Fruit fly (Drosophila melanogaster): ENCODE measurements around the gene ND-B14.5A.

Gene ND-B14.5A

DNA sequence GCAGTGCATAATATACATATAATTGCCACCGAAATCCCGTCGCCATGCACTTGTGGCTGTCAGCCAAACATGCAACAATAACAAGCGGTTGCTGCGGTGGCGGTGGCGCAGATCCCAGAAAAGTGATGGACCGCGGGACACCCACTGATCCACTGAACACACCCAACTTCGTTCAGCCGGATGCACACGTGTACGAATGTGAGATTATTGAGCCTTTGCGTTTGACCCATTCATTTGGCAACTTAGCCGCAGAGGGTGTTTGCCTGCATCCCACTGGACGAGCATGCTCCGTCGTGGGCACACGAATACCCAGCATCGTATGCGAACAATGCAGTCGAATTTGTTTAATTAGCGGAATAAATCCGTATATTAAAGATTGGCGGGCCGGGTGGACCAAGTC lies 6.9 kb upstream of the ND-B14.5A start:
- TF ChIP-seq aop (GFP tag; IDR thresholded peaks at IDR 0.05) (no peak), HmgZ (tag; optimal IDR thresholded peaks at IDR 0.05) (no peak), Drgx (GFP tag; IDR thresholded peaks at IDR 0.05) (peak; percentile 81), CG3726 (GFP tag; IDR thresholded peaks at IDR 0.05) (0 out of 3 replicates have a peak, but pooled peaks have one; percentile 41), CG1603 (tag; optimal IDR thresholded peaks at IDR 0.05) (peak; percentile 9), Ets65A (GFP tag) (peak; percentile 46)

DNA sequence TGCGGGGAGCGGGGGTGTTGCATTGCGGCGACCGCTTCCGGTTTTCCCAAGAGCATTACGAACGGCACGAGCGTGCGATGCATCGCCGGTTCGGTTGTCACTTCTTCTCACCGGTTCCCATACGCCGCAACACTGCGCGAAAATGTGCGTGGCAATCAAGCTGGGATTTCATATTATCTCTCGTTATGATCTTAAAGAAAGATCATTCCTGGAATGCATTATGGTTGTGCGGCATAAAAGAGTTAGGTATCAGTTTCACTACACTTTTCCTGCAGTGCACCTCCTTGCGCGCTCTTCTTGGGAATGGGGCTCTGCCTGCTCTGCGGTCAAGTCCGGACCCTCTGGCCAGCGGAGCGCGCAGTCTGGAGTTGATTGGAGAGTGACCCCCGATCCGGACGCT lies 6.2 kb upstream of the ND-B14.5A start:
- TF ChIP-seq Ssrp (tag; optimal IDR thresholded peaks at IDR 0.05) = peak; percentile 49
- no peak for TF ChIP-seq tll (GFP tag; optimal IDR thresholded peaks at IDR 0.05)
- TF ChIP-seq TFAM (GFP tag; optimal IDR thresholded peaks at IDR 0.05) = no peak
- TF ChIP-seq br (optimal IDR thresholded peaks at IDR 0.05) = no peak
- TF ChIP-seq CG13894 (tag; optimal IDR thresholded peaks at IDR 0.05) = no peak
- TF ChIP-seq Hmr (GFP tag; optimal IDR thresholded peaks at IDR 0.05) = no peak
- TF ChIP-seq Med (GFP tag) = peak; percentile 11
- TF ChIP-seq Sox100B (GFP tag; optimal IDR thresholded peaks at IDR 0.05) = no peak
- TF ChIP-seq NC2β (GFP tag; optimal IDR thresholded peaks at IDR 0.05) = peak; percentile 35
- TF ChIP-seq corto (GFP tag; optimal IDR thresholded peaks at IDR 0.05) = no peak
- no peak for TF ChIP-seq CG10431 (GFP tag; optimal IDR thresholded peaks at IDR 0.05)
- TF ChIP-seq CG9215 (GFP tag; IDR thresholded peaks at IDR 0.05) = no peak
- no peak for TF ChIP-seq Stat92E (GFP tag; optimal IDR thresholded peaks at IDR 0.05)
- 0 out of 2 replicates have a peak, but pooled peaks have one; percentile 14 for TF ChIP-seq Ptx1 (GFP tag; IDR thresholded peaks at IDR 0.05)
- TF ChIP-seq scrt (GFP tag; optimal IDR thresholded peaks at IDR 0.05) = no peak
- TF ChIP-seq lilli (GFP tag; optimal IDR thresholded peaks at IDR 0.05) = peak; percentile 5
- TF ChIP-seq twi (tag; optimal IDR thresholded peaks at IDR 0.05) = no peak
- TF ChIP-seq CG6854 (GFP tag; optimal IDR thresholded peaks at IDR 0.05) = no peak
- TF ChIP-seq Awh (GFP tag; IDR thresholded peaks at IDR 0.05) = peak; percentile 69
- no peak for TF ChIP-seq Camta (GFP tag; optimal IDR thresholded peaks at IDR 0.05)
- no peak for TF ChIP-seq CG11696 (GFP tag; IDR thresholded peaks at IDR 0.05)
- TF ChIP-seq Hsf (GFP tag; optimal IDR thresholded peaks at IDR 0.05) = peak; percentile 13
- TF ChIP-seq NFAT (GFP tag; IDR thresholded peaks at IDR 0.05) = no peak
- no peak for TF ChIP-seq gt (GFP tag; IDR thresholded peaks at IDR 0.05)
- TF ChIP-seq gfzf (GFP tag; optimal IDR thresholded peaks at IDR 0.05) = no peak
- TF ChIP-seq Usf (GFP tag; optimal IDR thresholded peaks at IDR 0.05) = no peak
- TF ChIP-seq ara (GFP tag; IDR thresholded peaks at IDR 0.05) = no peak
- TF ChIP-seq Kr (GFP tag; optimal IDR thresholded peaks at IDR 0.05) = no peak
- no peak for TF ChIP-seq Ets97D (GFP tag; optimal IDR thresholded peaks at IDR 0.05)
- TF ChIP-seq CG33213 (GFP tag; optimal IDR thresholded peaks at IDR 0.05) = no peak
- peak; percentile 0 for TF ChIP-seq repo (GFP tag; optimal IDR thresholded peaks at IDR 0.05)
- TF ChIP-seq Optix (GFP tag; IDR thresholded peaks at IDR 0.05) = peak; percentile 65; the same call in 2 of the 3 replicates
- TF ChIP-seq Oli (tag; optimal IDR thresholded peaks at IDR 0.05) = peak; percentile 46
- TF ChIP-seq unpg (GFP tag; optimal IDR thresholded peaks at IDR 0.05) = peak; percentile 40
- peak; percentile 18 for TF ChIP-seq gsb-n (tag; optimal IDR thresholded peaks at IDR 0.05)
- no peak for TF ChIP-seq so (GFP tag; IDR thresholded peaks at IDR 0.05)
- TF ChIP-seq H2.0 (GFP tag; IDR thresholded peaks at IDR 0.05) = peak; percentile 49
- TF ChIP-seq CG14441 (GFP tag; IDR thresholded peaks at IDR 0.05) = 0 out of 2 replicates have a peak, but pooled peaks have one; percentile 14
- peak; percentile 35 for TF ChIP-seq CG6254 (GFP tag; optimal IDR thresholded peaks at IDR 0.05)
- peak; percentile 48; the same call in 1 of the 2 replicates for TF ChIP-seq Xrp1 (GFP tag; IDR thresholded peaks at IDR 0.05)
- peak; percentile 34 for TF ChIP-seq CG16863 (GFP tag; optimal IDR thresholded peaks at IDR 0.05)
- no peak for TF ChIP-seq CG12155 (GFP tag; optimal IDR thresholded peaks at IDR 0.05)
- TF ChIP-seq Adf1 (GFP tag; IDR thresholded peaks at IDR 0.05) = no peak
- TF ChIP-seq dm (GFP tag; optimal IDR thresholded peaks at IDR 0.05) = no peak
- 0 out of 2 replicates have a peak, but pooled peaks have one; percentile 10 for TF ChIP-seq seq (GFP tag; IDR thresholded peaks at IDR 0.05)
